Fruit fly (Drosophila melanogaster) whole organism, wandering third instar larva: ENCODE data around the gene Kaz.

Experiments
- Abd-B ChIP-seq: fragments of >200 bp; optimal IDR thresholded peaks from 2 replicates; lab custom pipeline; 2017; ENCODE audit warnings: missing biosample characterization, missing genetic modification characterization
- CG9705 ChIP-seq: fragments of 200-800 bp; sonication (Bioruptor generic); optimal IDR thresholded peaks from 2 replicates; lab custom pipeline; 2018; ENCODE audit warnings: missing biosample characterization, mild to moderate bottlenecking, missing genetic modification characterization
- CrebA ChIP-seq: fragments of 200-800 bp; sonication (Bioruptor generic); optimal IDR thresholded peaks from 2 replicates; lab custom pipeline; 2016; ENCODE audit warnings: missing biosample characterization, mild to moderate bottlenecking, missing genetic modification characterization, borderline replicate concordance
- Dfd ChIP-seq: fragments of >200 bp; optimal IDR thresholded peaks from 2 replicates; lab custom pipeline; 2017; ENCODE audit warnings: missing biosample characterization, missing genetic modification characterization
- Dif ChIP-seq: fragments of 200-275, 200-300 bp; sonication (Bioruptor generic); optimal IDR thresholded peaks from 2 replicates; lab custom pipeline; 2018; ENCODE audit warnings: missing biosample characterization, missing genetic modification characterization; ENCODE audit not compliant: partially characterized antibody
- Hnf4 ChIP-seq: fragments of 200-800 bp; sonication (Bioruptor generic); optimal IDR thresholded peaks from 2 replicates; lab custom pipeline; 2016; ENCODE audit warnings: missing biosample characterization, mild to moderate bottlenecking, missing genetic modification characterization
- Hr78 ChIP-seq: fragments of >200 bp; optimal IDR thresholded peaks from 2 replicates; lab custom pipeline; 2017; ENCODE audit warnings: missing biosample characterization, missing genetic modification characterization
- Hr83 ChIP-seq: fragments of 200-300 bp; sonication (Bioruptor generic); optimal IDR thresholded peaks from 2 replicates; lab custom pipeline; 2016; ENCODE audit warnings: missing biosample characterization, mild to moderate bottlenecking, missing genetic modification characterization, moderate library complexity; ENCODE audit not compliant: poor library complexity, severe bottlenecking
- Jra ChIP-seq: sonication (Bioruptor generic); optimal IDR thresholded peaks from 2 replicates; lab custom pipeline; 2016; ENCODE audit warnings: missing biosample characterization, missing genetic modification characterization
- N ChIP-seq: fragments of >200 bp; optimal IDR thresholded peaks from 2 replicates; lab custom pipeline; 2018; ENCODE audit warnings: missing biosample characterization, missing external identifiers, missing genetic modification characterization
- OdsH ChIP-seq: fragments of 200-800 bp; sonication (Bioruptor generic); optimal IDR thresholded peaks from 2 replicates; lab custom pipeline; 2016; ENCODE audit warnings: missing biosample characterization, mild to moderate bottlenecking, missing genetic modification characterization
- Rel ChIP-seq, 2 experiments: fragments of 200-800 bp; sonication (Bioruptor generic) in 1 of 2; optimal IDR thresholded peaks; 2 replicates in 1 of 2; 3 replicates in 1 of 2; lab custom pipeline; 2016 to 2019; ENCODE audit warnings: mild to moderate bottlenecking in 2 of 2, missing biosample characterization in 2 of 2, missing genetic modification characterization in 2 of 2, moderate library complexity in 1 of 2
- Sp1 ChIP-seq: fragments of 200-800 bp; sonication (Bioruptor generic); optimal IDR thresholded peaks from 3 replicates; lab custom pipeline; 2019; ENCODE audit warnings: missing biosample characterization, mild to moderate bottlenecking, missing genetic modification characterization, moderate library complexity
- Vsx2 ChIP-seq: fragments of 200-300, 225-300 bp; sonication (Bioruptor generic); optimal IDR thresholded peaks from 2 replicates; lab custom pipeline; 2018; ENCODE audit warnings: missing biosample characterization, missing genetic modification characterization; ENCODE audit not compliant: partially characterized antibody
- br ChIP-seq: fragments of 200-800 bp; sonication (Bioruptor generic); optimal IDR thresholded peaks from 2 replicates; lab custom pipeline; 2016; ENCODE audit warnings: missing biosample characterization, missing genetic modification characterization
- dl ChIP-seq, 2 experiments: fragments of 175-275, 200-275 bp in 1 of 2; fragments of 200-275 bp in 1 of 2; sonication (Bioruptor generic); optimal IDR thresholded peaks; lab custom pipeline; 2018; ENCODE audit warnings: mild to moderate bottlenecking in 2 of 2, missing biosample characterization in 2 of 2, missing genetic modification characterization in 2 of 2, moderate library complexity in 2 of 2; ENCODE audit not compliant: partially characterized antibody in 2 of 2, insufficient read depth in 1 of 2
- dmrt93B ChIP-seq: fragments of 200-800 bp; sonication (Bioruptor generic); optimal IDR thresholded peaks from 2 replicates; lab custom pipeline; 2018; ENCODE audit warnings: missing biosample characterization, mild to moderate bottlenecking, missing genetic modification characterization
- fru ChIP-seq: fragments of 200-800 bp; sonication (Bioruptor generic); optimal IDR thresholded peaks from 3 replicates; lab custom pipeline; 2016; ENCODE audit warnings: missing biosample characterization, mild to moderate bottlenecking, missing genetic modification characterization
- h ChIP-seq: fragments of 200-800 bp; sonication (Bioruptor generic); optimal IDR thresholded peaks from 3 replicates; lab custom pipeline; 2016; ENCODE audit warnings: missing biosample characterization, mild to moderate bottlenecking, missing genetic modification characterization
- jim ChIP-seq: fragments of 175-275, 200-325 bp; sonication (Bioruptor generic); optimal IDR thresholded peaks from 2 replicates; lab custom pipeline; 2016; ENCODE audit warnings: missing biosample characterization, mild to moderate bottlenecking, missing genetic modification characterization
- lola ChIP-seq: fragments of >200 bp; optimal IDR thresholded peaks from 2 replicates; lab custom pipeline; 2017; ENCODE audit warnings: missing biosample characterization, missing genetic modification characterization
- pan ChIP-seq: fragments of >200 bp; optimal IDR thresholded peaks from 2 replicates; lab custom pipeline; 2017
- psq ChIP-seq: fragments of 200-800 bp; sonication (Bioruptor generic); optimal IDR thresholded peaks from 3 replicates; lab custom pipeline; 2017; ENCODE audit warnings: missing biosample characterization, mild to moderate bottlenecking, missing genetic modification characterization, moderate library complexity
- rgr ChIP-seq: fragments of 200-800 bp; sonication (Bioruptor generic); optimal IDR thresholded peaks from 3 replicates; lab custom pipeline; 2016; ENCODE audit warnings: missing biosample characterization, mild to moderate bottlenecking, missing genetic modification characterization
- sage ChIP-seq: fragments of 200-800 bp; sonication (Bioruptor generic); optimal IDR thresholded peaks from 2 replicates; lab custom pipeline; 2016; ENCODE audit warnings: missing biosample characterization, mild to moderate bottlenecking, missing genetic modification characterization
- tai ChIP-seq: sonication (Bioruptor generic); optimal IDR thresholded peaks from 2 replicates; lab custom pipeline; 2016; ENCODE audit warnings: missing biosample characterization, missing genetic modification characterization
- usp ChIP-seq: fragments of >200 bp; optimal IDR thresholded peaks from 2 replicates; lab custom pipeline; 2017; ENCODE audit warnings: missing biosample characterization, missing genetic modification characterization
- woc ChIP-seq: sonication (Bioruptor generic); optimal IDR thresholded peaks from 2 replicates; lab custom pipeline; 2016; ENCODE audit warnings: missing biosample characterization, mild to moderate bottlenecking, missing genetic modification characterization

The Kaz gene

DNA sequence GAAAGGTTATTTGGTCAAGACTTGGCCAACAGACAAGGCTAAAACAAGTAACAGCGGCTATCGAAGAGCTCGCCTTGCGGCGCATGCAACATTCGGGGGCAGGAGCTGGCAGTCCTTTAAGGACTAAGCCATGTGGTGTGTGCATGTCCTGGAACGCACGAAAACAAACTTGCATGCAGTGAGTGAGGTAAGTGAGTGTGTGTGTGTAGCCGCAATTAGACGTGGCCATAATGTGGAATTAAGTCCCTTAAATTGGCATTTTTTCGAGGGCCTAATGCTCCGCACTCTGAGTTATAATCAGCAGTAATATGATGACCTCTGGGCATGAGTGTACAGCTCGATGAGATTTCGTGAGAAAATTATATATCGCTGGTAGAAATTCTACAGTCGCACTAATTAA is 3.9 kb upstream of the Kaz start, which contains the start of gene sosie:
TSS of gene sosie (plus strand) at position 301 of the 400 bp plus-strand sequence.
- no peak for TF ChIP-seq br (GFP tag; lab: Kevin White, UChicago)
- TF ChIP-seq CG9705 (GFP tag; lab: Kevin White, UChicago) = no peak

DNA sequence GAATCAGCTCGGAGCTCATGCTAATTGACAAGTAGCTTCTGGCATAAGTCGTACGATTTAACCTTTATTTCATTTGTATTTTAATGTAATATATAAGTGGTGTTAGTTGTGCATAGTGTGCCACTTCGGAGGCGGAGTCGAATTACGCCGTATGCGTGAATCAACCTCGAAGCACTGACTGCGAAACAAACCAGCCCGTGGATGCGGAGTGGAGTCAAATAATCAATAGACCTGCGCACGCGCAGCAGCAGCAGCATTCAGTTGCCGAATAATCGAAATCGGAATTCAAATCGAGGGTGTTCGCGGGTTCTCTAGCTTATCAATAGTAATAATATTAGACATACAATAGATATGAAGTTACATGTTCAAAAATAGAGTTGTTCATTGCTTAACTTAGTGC is 1.5 kb downstream of the Kaz start, which contains the start of gene RabX4:
TSS of gene RabX4 (minus strand) at position 176 of the 400 bp plus-strand sequence.
- TF ChIP-seq pan (lab: Kevin White, UChicago) (no peak), dmrt93B (no peak), jim (GFP tag; lab: Kevin White, UChicago) (no peak), fru (GFP tag; lab: Kevin White, UChicago) (no peak), CG9705 (GFP tag; lab: Kevin White, UChicago) (no peak), h (no peak), Vsx2 (no peak), rgr (GFP tag; lab: Kevin White, UChicago) (no peak), Hr83 (GFP tag; lab: Kevin White, UChicago) (no peak), N (GFP tag; lab: Kevin White, UChicago) (no peak), br (GFP tag; lab: Kevin White, UChicago) (no peak), OdsH (GFP tag; lab: Kevin White, UChicago) (no peak), Abd-B (GFP tag; lab: Kevin White, UChicago) (no peak), Sp1 (GFP tag; lab: Kevin White, UChicago) (no peak), Hr78 (GFP tag; lab: Kevin White, UChicago) (no peak), CrebA (GFP tag; lab: Kevin White, UChicago) (no peak)
- TF ChIP-seq, all 38 proteins: peak for 0

DNA sequence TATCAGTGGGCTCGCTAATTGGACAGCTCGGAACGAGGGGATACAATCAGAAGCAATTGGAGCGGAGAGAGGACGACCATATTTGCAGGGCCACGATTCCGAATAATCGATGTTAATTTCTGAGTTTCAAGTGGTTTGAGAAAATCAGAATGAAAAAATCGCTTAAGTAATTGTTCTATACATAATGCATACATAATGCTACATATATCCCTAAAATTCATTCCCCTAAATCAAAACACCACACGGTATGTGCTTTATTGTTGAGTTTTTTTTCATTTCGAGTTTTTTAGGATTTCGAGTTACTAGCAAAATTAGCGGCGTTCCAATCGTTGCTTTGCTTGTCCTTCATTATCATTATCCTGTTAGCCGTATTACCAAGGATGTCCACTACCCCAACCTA is 4.2 kb downstream of the Kaz start, which contains the start of gene niki:
TSS of gene niki (minus strand) at position 101 of the 400 bp plus-strand sequence.
- no peak for TF ChIP-seq sage (GFP tag; lab: Kevin White, UChicago)
- TF ChIP-seq usp = no peak
- no peak for TF ChIP-seq h
- no peak for TF ChIP-seq lola (GFP tag; lab: Kevin White, UChicago)
- no peak for TF ChIP-seq dl (GFP tag; optimal IDR thresholded peaks at IDR 0.05; lab: Kevin White, UChicago; ENCODE audit: insufficient read depth in 1 of 2, partially characterized antibody in 2 of 2)
- no peak for TF ChIP-seq Rel (GFP tag; optimal IDR thresholded peaks at IDR 0.05; lab: Kevin White, UChicago)
- no peak for TF ChIP-seq Rel (tag; optimal IDR thresholded peaks at IDR 0.05; lab: Kevin White, UChicago)
- no peak for TF ChIP-seq tai (GFP tag; lab: Kevin White, UChicago)
- no peak for TF ChIP-seq Hnf4 (GFP tag; lab: Kevin White, UChicago)
- TF ChIP-seq Dif (GFP tag; lab: Kevin White, UChicago) = no peak
- no peak for TF ChIP-seq Dfd
- no peak for TF ChIP-seq br (GFP tag; lab: Kevin White, UChicago)
- no peak for TF ChIP-seq OdsH (GFP tag; lab: Kevin White, UChicago)
- TF ChIP-seq pan (lab: Kevin White, UChicago) = no peak
- no peak for TF ChIP-seq Jra (GFP tag; lab: Kevin White, UChicago)
- TF ChIP-seq woc (GFP tag; lab: Kevin White, UChicago) = no peak
- no peak for TF ChIP-seq fru (GFP tag; lab: Kevin White, UChicago)
- no peak for TF ChIP-seq psq (GFP tag; lab: Kevin White, UChicago)

DNA sequence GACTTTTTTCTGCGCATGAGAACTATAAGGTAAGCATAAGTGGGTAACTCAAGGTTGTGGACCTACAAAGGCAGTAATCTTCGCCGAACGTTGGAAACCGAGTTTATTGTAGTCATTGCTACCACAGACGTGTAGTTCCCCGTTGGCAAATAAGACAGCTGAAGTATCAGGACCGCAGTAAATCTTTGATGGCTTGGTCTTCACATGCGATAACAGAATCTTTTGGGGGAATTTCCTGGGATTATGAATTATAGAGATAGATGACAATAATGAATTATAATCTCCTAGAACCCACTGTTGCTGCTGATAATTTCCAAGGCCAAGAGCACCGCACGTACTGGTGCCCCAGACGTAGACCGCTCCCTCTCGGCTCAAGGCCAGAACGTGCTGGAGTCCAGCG is 6.7 kb downstream of the Kaz start:
- no peak for TF ChIP-seq CG9705 (GFP tag; lab: Kevin White, UChicago)
- TF ChIP-seq Rel (GFP tag; optimal IDR thresholded peaks at IDR 0.05; lab: Kevin White, UChicago) = no peak
- TF ChIP-seq Rel (tag; optimal IDR thresholded peaks at IDR 0.05; lab: Kevin White, UChicago) = peak; percentile 96

DNA sequence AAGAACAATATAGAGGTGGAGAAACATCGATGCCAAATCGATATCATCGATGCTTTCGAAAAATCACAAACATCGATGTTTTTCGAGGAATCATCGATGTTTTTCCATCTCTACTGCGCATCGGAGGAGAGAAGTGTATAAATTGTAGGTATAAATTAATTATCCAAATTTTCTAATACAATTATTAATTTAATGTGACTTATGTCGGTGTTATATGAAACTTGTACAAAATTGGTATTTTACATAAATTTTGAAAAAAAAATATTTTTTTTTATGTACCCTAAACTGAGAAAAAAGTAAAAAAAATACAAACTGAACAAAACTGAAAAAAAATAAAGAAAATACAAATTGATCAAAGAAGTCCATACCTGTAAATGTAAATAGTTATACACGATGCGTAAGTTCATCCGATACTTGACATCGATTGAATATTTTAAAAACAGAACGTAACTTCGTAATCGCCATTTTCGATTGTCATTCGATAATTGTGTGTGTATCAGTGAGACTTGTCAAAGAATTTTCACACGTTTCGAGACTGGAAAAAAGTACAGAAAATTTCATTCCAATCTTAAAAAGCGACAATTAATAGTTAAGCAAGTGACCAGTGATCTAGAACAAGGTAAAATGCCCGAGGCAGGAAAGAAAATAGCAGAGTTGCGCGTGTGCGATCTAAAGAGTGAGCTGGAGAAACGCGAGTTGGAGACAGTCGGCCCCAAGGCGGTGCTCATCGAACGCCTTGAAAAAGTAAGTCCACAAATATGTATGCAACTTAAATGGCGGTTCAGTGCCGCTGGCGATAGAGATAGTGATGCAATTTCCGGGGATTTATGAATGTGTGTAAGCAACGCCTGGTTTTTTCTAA is 12.5 kb downstream of the Kaz start, which contains the start of the genes CG5808 and Saf-B:
TSS of gene CG5808 (minus strand) at position 15 of the 862 bp plus-strand sequence.
TSS of gene Saf-B (plus strand) at position 472 of the 862 bp plus-strand sequence.
- TF ChIP-seq psq (GFP tag; lab: Kevin White, UChicago) (peak; percentile 27), Rel (GFP tag; optimal IDR thresholded peaks at IDR 0.05; lab: Kevin White, UChicago) (no peak), Rel (tag; optimal IDR thresholded peaks at IDR 0.05; lab: Kevin White, UChicago) (peak; percentile 19), lola (GFP tag; lab: Kevin White, UChicago) (no peak), Hr83 (GFP tag; lab: Kevin White, UChicago) (peak; percentile 22)
